Worm (Caenorhabditis elegans) whole organism, L4 larva: ENCODE measurements around the gene T27A1.3.

ENCODE experiments used
- lin-13 ChIP-seq: fragments of 150-350 bp; optimal IDR thresholded peaks from 2 replicates; lab custom pipeline; 2014; ENCODE audit warnings: missing biosample characterization, missing genetic modification reagents, missing genetic modification characterization
- lin-15B ChIP-seq: fragments of 150-350 bp; sonication (generic microtip); optimal IDR thresholded peaks from 3 replicates; lab custom pipeline; 2014; ENCODE audit warnings: missing biosample characterization, missing genetic modification characterization
- lsy-2 ChIP-seq, 2 experiments: fragments of 150-350 bp in 1 of 2; sonication (generic microtip) in 1 of 2; optimal IDR thresholded peaks; 2 replicates each; lab custom pipeline; 2014 to 2017; ENCODE audit warnings: missing biosample characterization in 2 of 2, missing genetic modification characterization in 2 of 2
- nhr-111 ChIP-seq: fragments of 200-800 bp; sonication (Bioruptor generic); optimal IDR thresholded peaks from 2 replicates; lab custom pipeline; 2018; ENCODE audit warnings: mild to moderate bottlenecking, missing genetic modification characterization, missing compliant biosample characterization
- skn-1 ChIP-seq: fragments of 150-350 bp; optimal IDR thresholded peaks from 2 replicates; lab custom pipeline; 2014; ENCODE audit warnings: missing biosample characterization, missing genetic modification characterization
- unc-39 ChIP-seq: sonication (generic microtip); optimal IDR thresholded peaks from 2 replicates; lab custom pipeline; 2017; ENCODE audit warnings: missing biosample characterization, missing genetic modification characterization
- zfp-3 ChIP-seq: fragments of 200-800 bp; sonication (Bioruptor generic); conservative IDR thresholded peaks from 2 replicates; pipeline ENCODE4 v1.3.6; 2022; ENCODE audit warnings: missing genetic modification reagents, missing genetic modification characterization, missing compliant biosample characterization

DNA sequence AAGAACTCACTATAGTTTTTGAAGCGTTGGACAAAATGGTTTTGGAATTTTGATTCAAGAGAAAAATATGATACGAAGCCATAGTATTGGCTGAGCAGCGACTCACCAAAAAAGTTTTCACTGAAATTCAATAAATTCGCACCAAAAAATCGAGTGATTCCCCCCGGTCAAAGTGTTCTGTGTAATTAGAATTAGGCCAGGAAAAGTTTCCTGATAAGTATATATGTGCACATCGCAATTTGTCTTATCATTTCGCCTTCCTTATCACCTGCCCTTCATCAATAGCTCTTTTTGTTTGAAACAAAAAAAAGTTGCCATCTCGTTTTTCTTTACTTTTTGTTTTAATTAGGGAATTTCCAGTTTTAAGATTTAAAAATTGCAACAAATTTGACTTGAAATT lies 13.6 kb upstream of the T27A1.3 start:
- no peak for TF ChIP-seq lsy-2 (tag; optimal IDR thresholded peaks at IDR 0.05; lab: Kevin White, UChicago)
- no peak for TF ChIP-seq lin-15B (tag; lab: Kevin White, UChicago)
- no peak for TF ChIP-seq skn-1
- TF ChIP-seq nhr-111 (GFP tag; lab: Kevin White, UChicago): no peak
- TF ChIP-seq zfp-3 (GFP tag; lab: Robert Waterston, UW): no peak
- no peak for TF ChIP-seq unc-39 (tag; lab: Kevin White, UChicago)
- TF ChIP-seq lin-13 (GFP tag; lab: Kevin White, UChicago): no peak
